Fruit fly (Drosophila melanogaster): Measurements from ENCODE around the gene CG33090.

DNA sequence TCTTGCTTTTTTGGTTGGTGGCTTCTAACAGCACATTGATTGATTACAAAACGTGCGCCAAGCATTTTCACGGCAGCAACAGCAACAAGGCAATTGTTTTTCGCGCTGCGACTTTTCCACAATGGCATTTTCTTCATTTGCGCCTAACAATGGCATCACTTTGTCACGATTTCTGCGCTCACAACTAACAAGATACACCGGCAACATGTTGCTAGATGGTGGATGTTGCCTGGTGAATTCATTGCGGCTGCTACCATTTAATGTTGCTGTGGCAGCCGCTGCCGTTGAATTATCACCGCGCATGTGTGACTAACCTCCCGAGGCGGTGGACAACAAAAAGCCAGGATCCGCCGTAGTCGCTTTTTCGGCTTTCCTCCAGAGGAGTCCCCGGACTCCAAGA, 40.0 kb upstream of the CG33090 start:
- no peak for TF ChIP-seq brk (GFP tag; optimal IDR thresholded peaks at IDR 0.05)
- TF ChIP-seq dmrt93B (GFP tag; optimal IDR thresholded peaks at IDR 0.05) = no peak
- no peak for TF ChIP-seq sage (GFP tag; optimal IDR thresholded peaks at IDR 0.05)
- TF ChIP-seq jim (GFP tag; optimal IDR thresholded peaks at IDR 0.05) = no peak
- no peak for TF ChIP-seq Myc (optimal IDR thresholded peaks at IDR 0.05)
- TF ChIP-seq fru (GFP tag; optimal IDR thresholded peaks at IDR 0.05) = no peak
